Fruit fly (Drosophila melanogaster) S2 (cell line): ENCODE data around the gene glob3.

Experiments used
- CG8478 ChIP-seq: fragments of >200 bp; optimal IDR thresholded peaks from 2 replicates; lab custom pipeline; 2018
- CTCF ChIP-seq, 2 experiments: fragments of >200 bp; optimal IDR thresholded peaks; 2 replicates each; lab custom pipeline; 2018

- TF ChIP-seq CG8478 (no peak), CTCF (optimal IDR thresholded peaks at IDR 0.05; lab: Kevin White, UChicago) (no peak)
These were observed 16.7 kb upstream of the glob3 start, which contains the start of gene CG42675 for dm6 chr3R:5813157-5813659.
